Worm (Caenorhabditis elegans) whole organism, young adult: ENCODE measurements around the gene F46H5.3.
A peak's percentile ranks its signal among the peaks of the same experiment; 100 is the strongest.

ENCODE experiments used
- B0035.1 ChIP-seq: sonication (generic microtip); optimal IDR thresholded peaks from 2 replicates; lab custom pipeline; 2016; ENCODE audit warnings: missing genetic modification characterization, mild to moderate bottlenecking, missing compliant biosample characterization, missing genotype, missing genetic modification reagents
- B0336.3 ChIP-seq: fragments of 200-800 bp; sonication (Bioruptor generic); IDR thresholded peaks from 2 replicates; pipeline ENCODE4 v1.3.6; 2022; ENCODE audit warnings: missing genetic modification characterization, missing compliant biosample characterization
- D2030.7 ChIP-seq: fragments of 200-800 bp; sonication (Bioruptor generic); IDR thresholded peaks from 2 replicates; pipeline ENCODE4 v1.3.6; 2022; ENCODE audit warnings: missing genetic modification reagents, missing genetic modification characterization, missing compliant biosample characterization
- F39B2.1 ChIP-seq: fragments of 200-800 bp; sonication (Bioruptor generic); IDR thresholded peaks from 2 replicates; pipeline ENCODE4 v1.3.6; 2022; ENCODE audit warnings: missing genetic modification reagents, missing genetic modification characterization, missing compliant biosample characterization
- F49E8.2 ChIP-seq: sonication (generic microtip); optimal IDR thresholded peaks from 3 replicates; lab custom pipeline; 2017; ENCODE audit warnings: missing genetic modification characterization, mild to moderate bottlenecking, missing compliant biosample characterization, antibody characterized with exemption, moderate library complexity; ENCODE audit not compliant: insufficient read depth
- F57A8.1 ChIP-seq: fragments of 200-800 bp; sonication (Bioruptor generic); optimal IDR thresholded peaks from 2 replicates; lab custom pipeline; 2018; ENCODE audit warnings: mild to moderate bottlenecking, missing genetic modification characterization, moderate library complexity, missing compliant biosample characterization
- K12H6.12 ChIP-seq: fragments of 200-800 bp; sonication (Bioruptor generic); optimal IDR thresholded peaks from 2 replicates; lab custom pipeline; 2018; ENCODE audit warnings: mild to moderate bottlenecking, missing genetic modification characterization, missing compliant biosample characterization
- Y53F4B.3 ChIP-seq: fragments of 200-800 bp; sonication (Bioruptor generic); IDR thresholded peaks from 2 replicates; pipeline ENCODE4 v1.3.6; 2022; ENCODE audit warnings: missing genetic modification reagents, missing genetic modification characterization, missing compliant biosample characterization
- Y53G8AR.9 ChIP-seq: fragments of 200-800 bp; sonication (Bioruptor generic); conservative IDR thresholded peaks from 2 replicates; pipeline ENCODE4 v1.3.6; 2022; ENCODE audit warnings: missing genetic modification reagents, missing genetic modification characterization, missing compliant biosample characterization
- Y56A3A.18 ChIP-seq: fragments of 200-800 bp; sonication (Bioruptor generic); IDR thresholded peaks from 2 replicates; pipeline ENCODE4 v1.3.6; 2022; ENCODE audit warnings: missing genetic modification reagents, missing genetic modification characterization, missing compliant biosample characterization
- Y95B8A.8 ChIP-seq: fragments of 200-800 bp; sonication (Bioruptor generic); IDR thresholded peaks from 2 replicates; pipeline ENCODE4 v1.3.6; 2022; ENCODE audit warnings: missing genetic modification reagents, missing genetic modification characterization, missing compliant biosample characterization
- ZK185.1 ChIP-seq: sonication (generic microtip); optimal IDR thresholded peaks from 2 replicates; lab custom pipeline; 2016; ENCODE audit warnings: mild to moderate bottlenecking, missing genetic modification characterization, missing compliant biosample characterization; ENCODE audit not compliant: poor library complexity, severe bottlenecking
- akir-1 ChIP-seq: fragments of 200-800 bp; sonication (Bioruptor generic); optimal IDR thresholded peaks from 2 replicates; lab custom pipeline; 2018; ENCODE audit warnings: mild to moderate bottlenecking, missing genetic modification characterization, moderate library complexity, missing compliant biosample characterization
- aptf-2 ChIP-seq: fragments of 200-800 bp; sonication (Bioruptor generic); conservative IDR thresholded peaks from 2 replicates; pipeline ENCODE4 v1.3.6; 2022; ENCODE audit warnings: missing genetic modification reagents, missing genetic modification characterization, missing compliant biosample characterization
- aptf-3 ChIP-seq: fragments of 200-800 bp; sonication (Bioruptor generic); IDR thresholded peaks from 2 replicates; pipeline ENCODE4 v1.3.6; 2022; ENCODE audit warnings: missing genetic modification characterization, missing compliant biosample characterization
- atf-7 ChIP-seq: sonication (generic microtip); optimal IDR thresholded peaks from 2 replicates; lab custom pipeline; 2017; ENCODE audit warnings: mild to moderate bottlenecking, missing genetic modification characterization, missing compliant biosample characterization
- athp-1 ChIP-seq: sonication (generic microtip); optimal IDR thresholded peaks from 2 replicates; lab custom pipeline; 2017; ENCODE audit warnings: mild to moderate bottlenecking, missing genetic modification characterization, missing compliant biosample characterization
- attf-6 ChIP-seq: fragments of 200-800 bp; sonication (Bioruptor generic); IDR thresholded peaks from 2 replicates; pipeline ENCODE4 v1.3.6; 2022; ENCODE audit warnings: missing genetic modification reagents, missing genetic modification characterization, missing compliant biosample characterization
- cebp-1 ChIP-seq, 2 experiments: fragments of 200-800 bp in 1 of 2; sonication (Bioruptor generic) in 1 of 2; sonication (generic microtip) in 1 of 2; IDR thresholded peaks in 1 of 2; optimal IDR thresholded peaks in 1 of 2; 2 replicates each; pipeline versions ENCODE4 v1.3.6 to Lab custom; 2017 to 2022; ENCODE audit warnings: missing compliant biosample characterization in 2 of 2, missing genetic modification characterization in 2 of 2, mild to moderate bottlenecking in 1 of 2, missing genetic modification reagents in 1 of 2, moderate library complexity in 1 of 2
- ceh-27 ChIP-seq: fragments of 200-800 bp; sonication (Bioruptor generic); optimal IDR thresholded peaks from 2 replicates; lab custom pipeline; 2018; ENCODE audit warnings: mild to moderate bottlenecking, missing genetic modification characterization, moderate library complexity, missing compliant biosample characterization
- ceh-91 ChIP-seq: fragments of 200-800 bp; sonication (Bioruptor generic); IDR thresholded peaks from 2 replicates; pipeline ENCODE4 v1.3.6; 2022; ENCODE audit warnings: missing genetic modification reagents, missing genetic modification characterization, missing compliant biosample characterization
- chd-7 ChIP-seq: sonication (generic microtip); optimal IDR thresholded peaks from 2 replicates; lab custom pipeline; 2016; ENCODE audit warnings: mild to moderate bottlenecking, missing genetic modification characterization, moderate library complexity, missing compliant biosample characterization
- egl-18 ChIP-seq: fragments of 200-800 bp; sonication (Bioruptor generic); IDR thresholded peaks from 2 replicates; pipeline ENCODE4 v1.3.6; 2022; ENCODE audit warnings: missing genetic modification reagents, missing genetic modification characterization, missing compliant biosample characterization
- fkh-3 ChIP-seq: sonication (generic microtip); optimal IDR thresholded peaks from 2 replicates; lab custom pipeline; 2016; ENCODE audit warnings: mild to moderate bottlenecking, missing genetic modification characterization, missing compliant biosample characterization
- hlh-26 ChIP-seq: fragments of 200-800 bp; sonication (Bioruptor generic); conservative IDR thresholded peaks from 2 replicates; pipeline ENCODE4 v1.3.6; 2022; ENCODE audit warnings: missing genetic modification reagents, missing genetic modification characterization, missing compliant biosample characterization
- hmg-1.2 ChIP-seq: fragments of 200-800 bp; sonication (Bioruptor generic); IDR thresholded peaks from 2 replicates; pipeline ENCODE4 v1.3.6; 2022; ENCODE audit warnings: missing genetic modification reagents, missing genetic modification characterization, missing compliant biosample characterization
- hrde-1 ChIP-seq: sonication (generic microtip); optimal IDR thresholded peaks from 2 replicates; lab custom pipeline; 2016; ENCODE audit warnings: missing genetic modification characterization, mild to moderate bottlenecking, missing compliant biosample characterization, moderate library complexity, missing genotype, missing genetic modification reagents, borderline replicate concordance
- hsf-1 ChIP-seq: fragments of 200-800 bp; sonication (Bioruptor generic); IDR thresholded peaks from 2 replicates; pipeline ENCODE4 v1.3.6; 2022; ENCODE audit warnings: missing genetic modification reagents, missing genetic modification characterization, missing compliant biosample characterization
- let-526 ChIP-seq: fragments of 200-800 bp; sonication (Bioruptor generic); IDR thresholded peaks from 2 replicates; pipeline ENCODE4 v1.3.6; 2022; ENCODE audit warnings: missing genetic modification reagents, missing genetic modification characterization, missing compliant biosample characterization
- lin-35 ChIP-seq, 3 experiments: fragments of 150-350 bp in 2 of 3; sonication (generic microtip) in 1 of 3; optimal IDR thresholded peaks; 2 replicates each; lab custom pipeline; 2014 to 2018; ENCODE audit warnings: missing biosample characterization in 3 of 3, missing genetic modification characterization in 3 of 3, missing genetic modification reagents in 3 of 3
- lin-40 ChIP-seq: sonication (generic microtip); optimal IDR thresholded peaks from 2 replicates; lab custom pipeline; 2016; ENCODE audit warnings: missing genetic modification characterization, mild to moderate bottlenecking, missing compliant biosample characterization, missing genotype, missing genetic modification reagents
- lsl-1 ChIP-seq: fragments of 200-800 bp; sonication (Bioruptor generic); optimal IDR thresholded peaks from 2 replicates; lab custom pipeline; 2018; ENCODE audit warnings: mild to moderate bottlenecking, missing genetic modification characterization, moderate library complexity, missing compliant biosample characterization
- madf-8 ChIP-seq: fragments of 200-800 bp; sonication (Bioruptor generic); conservative IDR thresholded peaks from 2 replicates; pipeline ENCODE4 v1.3.6; 2022; ENCODE audit warnings: missing genetic modification reagents, missing genetic modification characterization, missing compliant biosample characterization
- mel-28 ChIP-seq: sonication (generic microtip); optimal IDR thresholded peaks from 2 replicates; lab custom pipeline; 2016; ENCODE audit warnings: borderline replicate concordance, mild to moderate bottlenecking, missing genetic modification characterization, missing compliant biosample characterization
- mxl-1 ChIP-seq: sonication (generic microtip); optimal IDR thresholded peaks from 2 replicates; lab custom pipeline; 2016; ENCODE audit warnings: missing genetic modification characterization, missing compliant biosample characterization
- nfya-1 ChIP-seq: sonication (generic microtip); optimal IDR thresholded peaks from 2 replicates; lab custom pipeline; 2017; ENCODE audit warnings: antibody characterized with exemption, missing compliant biosample characterization, missing genetic modification characterization, borderline replicate concordance; ENCODE audit not compliant: insufficient read depth
- nfyb-1 ChIP-seq: fragments of 200-800 bp; sonication (Bioruptor generic); IDR thresholded peaks from 2 replicates; pipeline ENCODE4 v1.3.6; 2022; ENCODE audit warnings: missing genetic modification reagents, missing genetic modification characterization, missing compliant biosample characterization
- nhr-120 ChIP-seq: fragments of 200-800 bp; sonication (Bioruptor generic); IDR thresholded peaks from 2 replicates; pipeline ENCODE4 v1.3.6; 2022; ENCODE audit warnings: missing genetic modification characterization, missing compliant biosample characterization
- rec-8 ChIP-seq, 2 experiments: sonication (generic microtip); optimal IDR thresholded peaks; 2 replicates each; lab custom pipeline; 2016; ENCODE audit warnings: mild to moderate bottlenecking in 2 of 2, missing genetic modification characterization in 2 of 2, missing genetic modification reagents in 2 of 2, missing genotype in 2 of 2, missing biosample characterization in 1 of 2, missing compliant biosample characterization in 1 of 2, moderate library complexity in 1 of 2
- repo-1 ChIP-seq: sonication (generic microtip); optimal IDR thresholded peaks from 2 replicates; lab custom pipeline; 2017; ENCODE audit warnings: mild to moderate bottlenecking, missing genetic modification characterization, missing compliant biosample characterization
- snpc-1.1 ChIP-seq: sonication (generic microtip); optimal IDR thresholded peaks from 2 replicates; lab custom pipeline; 2017; ENCODE audit warnings: missing genetic modification characterization, mild to moderate bottlenecking, missing compliant biosample characterization, antibody characterized with exemption, moderate library complexity, missing genotype, missing genetic modification reagents; ENCODE audit not compliant: insufficient read depth
- snpc-1.3 ChIP-seq: sonication (generic microtip); optimal IDR thresholded peaks from 2 replicates; lab custom pipeline; 2017; ENCODE audit warnings: missing genetic modification characterization, mild to moderate bottlenecking, missing compliant biosample characterization, antibody characterized with exemption, moderate library complexity, missing genotype, missing genetic modification reagents; ENCODE audit not compliant: insufficient read depth
- tlf-1 ChIP-seq: fragments of 200-800 bp; sonication (Bioruptor generic); optimal IDR thresholded peaks from 2 replicates; lab custom pipeline; 2018; ENCODE audit warnings: mild to moderate bottlenecking, missing genetic modification characterization, missing compliant biosample characterization
- unc-62 ChIP-seq: fragments of 150-350 bp; optimal IDR thresholded peaks from 2 replicates; lab custom pipeline; 2014; ENCODE audit warnings: missing biosample characterization, missing genetic modification reagents, missing genetic modification characterization
- zfh-2 ChIP-seq: fragments of 200-800 bp; sonication (Bioruptor generic); conservative IDR thresholded peaks from 2 replicates; pipeline ENCODE4 v1.3.6; 2022; ENCODE audit warnings: missing genetic modification reagents, missing genetic modification characterization, missing compliant biosample characterization
- ztf-22 ChIP-seq: fragments of 200-800 bp; sonication (Bioruptor generic); optimal IDR thresholded peaks from 2 replicates; lab custom pipeline; 2018; ENCODE audit warnings: mild to moderate bottlenecking, missing genetic modification characterization, moderate library complexity, missing compliant biosample characterization

Gene F46H5.3

DNA sequence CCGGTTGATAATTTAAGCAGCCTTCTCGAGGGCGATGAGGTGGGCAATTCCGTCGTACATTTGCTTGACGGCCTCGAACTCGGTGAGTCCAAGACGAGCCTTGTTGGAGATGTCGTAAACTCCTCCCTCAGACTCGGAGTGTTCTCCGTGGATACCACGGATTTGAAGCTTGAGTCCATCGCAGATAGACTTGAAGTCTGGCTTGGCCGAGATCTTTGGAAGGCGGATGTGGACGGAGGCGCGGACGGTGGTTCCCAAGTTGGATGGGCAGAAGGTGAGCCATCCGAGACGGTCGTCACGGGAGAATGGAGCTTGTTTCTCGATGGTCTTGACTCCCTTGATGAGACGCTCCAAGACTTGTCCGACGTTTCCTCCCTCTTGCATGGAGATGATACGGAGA, 7.6 kb downstream of the F46H5.3 start:
- TF ChIP-seq snpc-1.3 (tag; lab: Kevin White, UChicago) (no peak), nfyb-1 (0 out of 2 replicates have a peak, but pooled peaks have one; percentile 37), attf-6 (GFP tag; lab: Robert Waterston, UW) (no peak), F49E8.2 (tag; lab: Kevin White, UChicago) (no peak), Y53G8AR.9 (GFP tag; lab: Robert Waterston, UW) (no peak), chd-7 (tag; lab: Kevin White, UChicago) (no peak), aptf-2 (GFP tag; lab: Robert Waterston, UW) (no peak), B0336.3 (no peak), zfh-2 (peak; percentile 67), unc-62 (no peak), ZK185.1 (tag; lab: Kevin White, UChicago) (no peak)

DNA sequence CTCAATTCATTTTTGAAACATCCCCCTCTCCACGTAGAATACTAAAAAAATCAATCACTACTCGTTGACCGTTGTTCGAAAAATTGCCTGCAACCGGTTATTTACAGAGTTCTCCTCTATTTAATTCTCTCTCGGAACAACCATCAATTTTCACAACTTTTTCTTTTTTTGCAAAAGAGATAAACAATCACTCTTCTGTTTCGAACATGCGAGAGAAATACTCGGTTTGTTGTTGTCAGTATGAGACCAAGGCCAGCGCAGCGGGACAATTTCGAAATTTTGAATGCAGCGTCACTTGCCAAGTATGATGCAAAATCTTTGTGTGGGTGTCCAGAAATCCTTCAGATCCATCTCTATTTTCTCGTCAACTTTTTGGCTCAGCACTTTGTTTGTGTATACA, 8.1 kb downstream of the F46H5.3 start:
- TF ChIP-seq hrde-1 = no peak
- TF ChIP-seq lin-35 (GFP tag; optimal IDR thresholded peaks at IDR 0.05; lab: Kevin White, UChicago) = peak in 1 of 3 experiments; percentile 29
- TF ChIP-seq K12H6.12 (tag; lab: Kevin White, UChicago) = peak; percentile 5
- TF ChIP-seq rec-8 (tag; optimal IDR thresholded peaks at IDR 0.05; lab: Kevin White, UChicago) = no peak
- no peak for TF ChIP-seq mel-28 (tag; lab: Kevin White, UChicago)
- TF ChIP-seq athp-1 (tag; lab: Kevin White, UChicago) = no peak
- TF ChIP-seq lsl-1 (GFP tag; lab: Kevin White, UChicago) = no peak
- TF ChIP-seq F57A8.1 (GFP tag; lab: Kevin White, UChicago) = no peak
- no peak for TF ChIP-seq nfya-1 (tag; lab: Kevin White, UChicago)
- TF ChIP-seq D2030.7 (GFP tag; lab: Robert Waterston, UW) = no peak
- no peak for TF ChIP-seq hlh-26 (GFP tag; lab: Robert Waterston, UW)
- TF ChIP-seq fkh-3 = no peak
- no peak for TF ChIP-seq let-526 (GFP tag; lab: Robert Waterston, UW)
- TF ChIP-seq B0336.3 = no peak
- TF ChIP-seq atf-7 (tag; lab: Kevin White, UChicago) = no peak
- TF ChIP-seq ceh-27 (GFP tag; lab: Kevin White, UChicago) = no peak
- TF ChIP-seq madf-8 (GFP tag; lab: Robert Waterston, UW) = no peak
- no peak for TF ChIP-seq F39B2.1 (GFP tag; lab: Robert Waterston, UW)
- TF ChIP-seq ceh-91 (GFP tag; lab: Robert Waterston, UW) = no peak
- no peak for TF ChIP-seq cebp-1 (GFP tag; IDR thresholded peaks at IDR 0.05; lab: Robert Waterston, UW)
- peak; percentile 69 for TF ChIP-seq cebp-1 (tag; optimal IDR thresholded peaks at IDR 0.05; lab: Kevin White, UChicago)
- no peak for TF ChIP-seq B0035.1 (tag; lab: Kevin White, UChicago)
- TF ChIP-seq snpc-1.1 = no peak
- no peak for TF ChIP-seq hsf-1 (GFP tag; lab: Robert Waterston, UW)
- TF ChIP-seq mxl-1 (tag; lab: Kevin White, UChicago) = no peak
- no peak for TF ChIP-seq Y95B8A.8 (GFP tag; lab: Robert Waterston, UW)
- no peak for TF ChIP-seq egl-18
- TF ChIP-seq tlf-1 (GFP tag; lab: Kevin White, UChicago) = peak; percentile 7
- no peak for TF ChIP-seq akir-1
- no peak for TF ChIP-seq Y53F4B.3
- TF ChIP-seq chd-7 (tag; lab: Kevin White, UChicago) = no peak
- no peak for TF ChIP-seq hmg-1.2 (GFP tag; lab: Robert Waterston, UW)
- TF ChIP-seq aptf-3 (GFP tag; lab: Robert Waterston, UW) = no peak
- no peak for TF ChIP-seq Y56A3A.18 (GFP tag; lab: Robert Waterston, UW)
- TF ChIP-seq lin-40 (tag; lab: Kevin White, UChicago) = peak; percentile 30
- TF ChIP-seq nhr-120 (GFP tag; lab: Robert Waterston, UW) = no peak
- TF ChIP-seq repo-1 (tag; lab: Kevin White, UChicago) = peak; percentile 22
- TF ChIP-seq ztf-22 (GFP tag; lab: Kevin White, UChicago) = no peak
